Worm (Caenorhabditis elegans): ENCODE results near the gene F21C10.3.

ce11 chrV:9166306-9166705 lies 38.4 kb downstream of the F21C10.3 start:
- no peak for TF ChIP-seq ceh-43 (GFP tag; optimal IDR thresholded peaks at IDR 0.05)
- TF ChIP-seq blmp-1 (tag; optimal IDR thresholded peaks at IDR 0.05) = no peak
- no peak for TF ChIP-seq snpc-4 (tag; optimal IDR thresholded peaks at IDR 0.05)
- no peak for TF ChIP-seq unc-39 (tag; optimal IDR thresholded peaks at IDR 0.05)
- no peak for TF ChIP-seq lsy-2 (tag; optimal IDR thresholded peaks at IDR 0.05)
- TF ChIP-seq elt-3 (tag; optimal IDR thresholded peaks at IDR 0.05) = no peak
